Fruit fly (Drosophila melanogaster) whole organism: ENCODE data around the gene CG14837.

Experiments used
- Dll ChIP-seq: fragments of >200 bp; optimal IDR thresholded peaks from 2 replicates; lab custom pipeline; 2017
- EcR ChIP-seq, 2 experiments: fragments of >200 bp; optimal IDR thresholded peaks; 2 replicates each; lab custom pipeline; 2017; ENCODE audit warnings: missing biosample characterization in 2 of 2, missing genetic modification characterization in 2 of 2, missing genetic modification reagents in 2 of 2

- TF ChIP-seq EcR (GFP tag; optimal IDR thresholded peaks at IDR 0.05; lab: Kevin White, UChicago) (no peak), Dll (lab: Kevin White, UChicago) (no peak)
Measured at dm6 chr3L:7518351-7519102, 41.3 kb downstream of the CG14837 start, which contains the start of gene ltl.
